Fruit fly (Drosophila melanogaster): ENCODE data around the gene CG4382.

CG4382 gene

dm6 chr2L:9616654-9617053 is 16.0 kb upstream of the CG4382 start:
- TF ChIP-seq Ets21C (GFP tag; optimal IDR thresholded peaks at IDR 0.05), result no peak
- TF ChIP-seq Met (GFP tag; optimal IDR thresholded peaks at IDR 0.05), result peak; percentile 1
- TF ChIP-seq esn (GFP tag; optimal IDR thresholded peaks at IDR 0.05), result peak; percentile 54
- TF ChIP-seq CG6792 (GFP tag; optimal IDR thresholded peaks at IDR 0.05), result peak; percentile 4
- TF ChIP-seq CG6276 (GFP tag; optimal IDR thresholded peaks at IDR 0.05), result peak; percentile 31
- no peak for TF ChIP-seq CG3032 (tag; optimal IDR thresholded peaks at IDR 0.05)
- no peak for TF ChIP-seq CG8319 (GFP tag; optimal IDR thresholded peaks at IDR 0.05)
- TF ChIP-seq OdsH (GFP tag; optimal IDR thresholded peaks at IDR 0.05), result peak; percentile 18
- TF ChIP-seq CG6808 (GFP tag; optimal IDR thresholded peaks at IDR 0.05), result no peak
- peak; percentile 22 for TF ChIP-seq Sox14 (GFP tag; optimal IDR thresholded peaks at IDR 0.05)
- TF ChIP-seq dsx (GFP tag; optimal IDR thresholded peaks at IDR 0.05; ENCODE audit: poor library complexity, severe bottlenecking), result no peak
- TF ChIP-seq CG8632 (GFP tag; optimal IDR thresholded peaks at IDR 0.05), result no peak
- TF ChIP-seq pdm3 (GFP tag; optimal IDR thresholded peaks at IDR 0.05), result peak; percentile 29
- TF ChIP-seq CG9139 (GFP tag; optimal IDR thresholded peaks at IDR 0.05), result no peak
- TF ChIP-seq dac (GFP tag; optimal IDR thresholded peaks at IDR 0.05), result no peak
- no peak for TF ChIP-seq Blimp-1 (GFP tag; optimal IDR thresholded peaks at IDR 0.05)
- TF ChIP-seq Lpt (GFP tag; optimal IDR thresholded peaks at IDR 0.05), result no peak
- TF ChIP-seq achi (GFP tag; optimal IDR thresholded peaks at IDR 0.05), result peak; percentile 67
- TF ChIP-seq CG11902 (GFP tag; optimal IDR thresholded peaks at IDR 0.05), result no peak
- TF ChIP-seq spab (GFP tag; optimal IDR thresholded peaks at IDR 0.05), result no peak
- no peak for TF ChIP-seq fkh (GFP tag; optimal IDR thresholded peaks at IDR 0.05)
- TF ChIP-seq lz (GFP tag; optimal IDR thresholded peaks at IDR 0.05), result peak; percentile 29
- TF ChIP-seq vri (GFP tag; optimal IDR thresholded peaks at IDR 0.05), result peak; percentile 73
- no peak for TF ChIP-seq cyc (GFP tag; optimal IDR thresholded peaks at IDR 0.05)
- peak; percentile 34 for TF ChIP-seq CG3919 (GFP tag; optimal IDR thresholded peaks at IDR 0.05)
- TF ChIP-seq CG7368 (GFP tag; optimal IDR thresholded peaks at IDR 0.05), result no peak
- TF ChIP-seq CG32006 (GFP tag; optimal IDR thresholded peaks at IDR 0.05), result no peak
- TF ChIP-seq salr (GFP tag; optimal IDR thresholded peaks at IDR 0.05), result peak in 1 of 2 experiments; percentile 16
- TF ChIP-seq fd59A (GFP tag; optimal IDR thresholded peaks at IDR 0.05), result no peak
- no peak for TF ChIP-seq ss (GFP tag; optimal IDR thresholded peaks at IDR 0.05)
- no peak for TF ChIP-seq Gug (GFP tag; IDR thresholded peaks at IDR 0.05)
- TF ChIP-seq CG16779 (tag; optimal IDR thresholded peaks at IDR 0.05), result peak; percentile 49
- peak; percentile 36 for TF ChIP-seq Eip78C (GFP tag)
- TF ChIP-seq CG11294 (GFP tag; IDR thresholded peaks at IDR 0.05), result peak; percentile 13; the same call in 1 of the 2 replicates
- no peak for TF ChIP-seq Sox15 (GFP tag; optimal IDR thresholded peaks at IDR 0.05)
- no peak for TF ChIP-seq net (GFP tag; optimal IDR thresholded peaks at IDR 0.05)
- no peak for TF ChIP-seq topi (GFP tag; optimal IDR thresholded peaks at IDR 0.05)
- peak; percentile 45 for TF ChIP-seq CG1621 (tag; optimal IDR thresholded peaks at IDR 0.05)
- TF ChIP-seq Sox102F (GFP tag; optimal IDR thresholded peaks at IDR 0.05), result peak; percentile 38
- no peak for TF ChIP-seq CG6854 (GFP tag; optimal IDR thresholded peaks at IDR 0.05)
- no peak for TF ChIP-seq Hr4 (GFP tag; optimal IDR thresholded peaks at IDR 0.05)
- TF ChIP-seq fd85E (GFP tag; optimal IDR thresholded peaks at IDR 0.05), result no peak
- no peak for TF ChIP-seq Ets96B (tag; optimal IDR thresholded peaks at IDR 0.05)
- peak; percentile 32 for TF ChIP-seq CG31627 (GFP tag; optimal IDR thresholded peaks at IDR 0.05)
- peak; percentile 11 for TF ChIP-seq CG34406 (GFP tag; optimal IDR thresholded peaks at IDR 0.05)
- peak; percentile 35; the same call in 1 of the 3 replicates for TF ChIP-seq CG8119 (GFP tag; IDR thresholded peaks at IDR 0.05)
- no peak for TF ChIP-seq CG10631 (GFP tag; optimal IDR thresholded peaks at IDR 0.05)
- no peak for TF ChIP-seq Eip93F (GFP tag; optimal IDR thresholded peaks at IDR 0.05)
- no peak for TF ChIP-seq CG10669 (GFP tag; optimal IDR thresholded peaks at IDR 0.05)
- peak; percentile 71 for TF ChIP-seq eg (GFP tag; IDR thresholded peaks at IDR 0.05)
- no peak for TF ChIP-seq Hr38 (GFP tag; optimal IDR thresholded peaks at IDR 0.05)
- TF ChIP-seq CG11762 (GFP tag; optimal IDR thresholded peaks at IDR 0.05; ENCODE audit: insufficient read depth), result no peak
